Worm (Caenorhabditis elegans): ENCODE data around the gene ubxn-4.
A peak's percentile ranks its signal among the peaks of the same experiment; 100 is the strongest.

- TF ChIP-seq nhr-11 (tag; optimal IDR thresholded peaks at IDR 0.05) (peak; percentile 82), nhr-77 (tag; optimal IDR thresholded peaks at IDR 0.05) (peak; percentile 89), lin-15B (tag; optimal IDR thresholded peaks at IDR 0.05) (peak; percentile 65), mdl-1 (tag; optimal IDR thresholded peaks at IDR 0.05) (peak; percentile 41 to 89), ceh-63 (GFP tag; optimal IDR thresholded peaks at IDR 0.05) (peak; percentile 49), blmp-1 (tag; optimal IDR thresholded peaks at IDR 0.05) (peak; percentile 85), ces-1 (GFP tag; optimal IDR thresholded peaks at IDR 0.05) (no peak), fkh-10 (GFP tag; optimal IDR thresholded peaks at IDR 0.05) (peak; percentile 89), ama-1 (optimal IDR thresholded peaks at IDR 0.05) (no peak), nhr-76 (tag; optimal IDR thresholded peaks at IDR 0.05) (peak; percentile 28), egl-13 (tag; optimal IDR thresholded peaks at IDR 0.05) (peak; percentile 92), dpl-1 (GFP tag; optimal IDR thresholded peaks at IDR 0.05) (peak; percentile 66 to 73 (median 66))
Measured at ce11 chrIII:8417192-8417967, 12.0 kb upstream of the ubxn-4 start.
